Fruit fly (Drosophila melanogaster): ENCODE results near the gene CG32982.

DNA sequence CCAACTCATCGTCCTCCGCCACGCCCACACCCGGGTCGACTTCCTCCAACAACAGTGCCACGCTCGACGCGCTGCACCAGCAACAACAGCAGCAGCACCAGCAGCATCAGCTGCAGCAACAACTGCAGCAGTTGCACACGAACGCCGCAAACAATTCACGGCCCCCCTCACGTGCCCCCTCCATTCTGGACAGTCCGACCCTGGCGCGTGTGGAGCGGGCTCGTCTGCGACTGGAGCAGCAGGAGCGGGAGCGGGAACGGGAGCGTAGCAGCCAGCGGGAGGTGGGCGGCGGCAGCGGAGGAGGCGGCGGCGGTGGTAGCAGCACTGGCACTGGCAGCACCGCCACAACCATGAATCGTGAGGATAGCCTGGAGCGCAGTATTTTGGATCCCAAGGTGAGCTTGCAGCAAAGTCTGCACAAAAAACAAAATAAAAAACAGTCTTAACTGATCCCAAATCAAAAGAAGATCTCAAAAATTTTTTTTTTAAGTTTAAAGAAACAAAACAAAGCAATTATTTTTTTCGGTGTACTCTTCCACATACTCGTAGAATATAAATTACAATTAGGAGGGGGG lies 1.6 kb downstream of the CG32982 start:
- TF ChIP-seq slou (GFP tag; optimal IDR thresholded peaks at IDR 0.05) (no peak), hbn (GFP tag; IDR thresholded peaks at IDR 0.05; ENCODE audit: partially characterized antibody) (no peak), CG3726 (GFP tag; IDR thresholded peaks at IDR 0.05) (no peak), CG9437 (GFP tag; optimal IDR thresholded peaks at IDR 0.05) (no peak), CG8478 (optimal IDR thresholded peaks at IDR 0.05) (no peak)

Measured in whole organism, embryonic.